Worm (Caenorhabditis elegans) whole organism, midembryonic: ENCODE results near the gene VF13D12L.3.
A peak's percentile ranks its signal among the peaks of the same experiment; 100 is the strongest.

ENCODE experiments used
- T22C8.4 ChIP-seq: fragments of 200-800 bp; sonication (Bioruptor generic); IDR thresholded peaks from 2 replicates; pipeline ENCODE4 v1.3.6; 2022; ENCODE audit warnings: missing genetic modification characterization, missing compliant biosample characterization
- cog-1 ChIP-seq: sonication (generic microtip); optimal IDR thresholded peaks from 2 replicates; lab custom pipeline; 2016; ENCODE audit warnings: missing genetic modification characterization, missing compliant biosample characterization
- flt-1 ChIP-seq: fragments of 200-800 bp; sonication (Bioruptor generic); IDR thresholded peaks from 2 replicates; pipeline ENCODE4 v1.3.6; 2022; ENCODE audit warnings: missing genetic modification characterization, missing compliant biosample characterization
- klf-2 ChIP-seq: fragments of 200-800 bp; sonication (Bioruptor generic); conservative IDR thresholded peaks from 2 replicates; pipeline ENCODE4 v1.3.6; 2022; ENCODE audit warnings: missing genetic modification reagents, missing genetic modification characterization, missing compliant biosample characterization
- med-1 ChIP-seq: sonication (generic microtip); optimal IDR thresholded peaks from 2 replicates; lab custom pipeline; 2017; ENCODE audit warnings: missing genetic modification characterization, mild to moderate bottlenecking, missing compliant biosample characterization, antibody characterized with exemption, missing genetic modification reagents; ENCODE audit not compliant: insufficient read depth
- ref-1 ChIP-seq: fragments of 200-800 bp; sonication (Bioruptor generic); conservative IDR thresholded peaks from 2 replicates; pipeline ENCODE4 v1.3.6; 2022; ENCODE audit warnings: missing genetic modification reagents, missing genetic modification characterization, missing compliant biosample characterization
- tab-1 ChIP-seq: fragments of 200-800 bp; sonication (Bioruptor generic); IDR thresholded peaks from 2 replicates; pipeline ENCODE4 v1.3.6; 2022; ENCODE audit warnings: missing genetic modification characterization, missing compliant biosample characterization
- ztf-23 ChIP-seq: fragments of 200-800 bp; sonication (Bioruptor generic); IDR thresholded peaks from 2 replicates; pipeline ENCODE4 v1.3.6; 2022; ENCODE audit warnings: missing genetic modification reagents, missing genetic modification characterization, missing compliant biosample characterization
- ztf-29 ChIP-seq: fragments of 200-800 bp; sonication (Bioruptor generic); IDR thresholded peaks from 2 replicates; pipeline ENCODE4 v1.3.6; 2022; ENCODE audit warnings: missing genetic modification reagents, missing genetic modification characterization, missing compliant biosample characterization

The VF13D12L.3 gene

DNA sequence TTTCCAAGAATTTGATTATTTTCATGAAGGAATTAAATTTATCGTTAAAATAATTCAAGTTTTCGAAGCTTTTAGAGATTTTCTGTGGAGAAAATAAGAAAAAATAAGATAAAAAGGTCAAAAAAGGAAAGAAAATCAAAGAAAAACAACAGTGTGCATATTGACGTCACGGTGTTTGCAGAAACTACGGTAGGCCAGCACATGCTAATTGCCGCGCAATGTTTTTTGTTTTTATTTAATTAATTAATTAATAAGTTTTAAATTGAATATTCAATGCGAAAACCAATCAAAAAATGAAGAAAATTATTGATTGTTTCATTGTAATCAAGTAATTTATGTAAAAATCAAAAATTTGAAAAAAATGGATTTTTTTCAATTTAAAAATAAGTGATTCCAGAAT is 42.1 kb downstream of the VF13D12L.3 start:
- TF ChIP-seq flt-1 (GFP tag; lab: Robert Waterston, UW) (0 out of 2 replicates have a peak, but pooled peaks have one; percentile 8), tab-1 (no peak)

DNA sequence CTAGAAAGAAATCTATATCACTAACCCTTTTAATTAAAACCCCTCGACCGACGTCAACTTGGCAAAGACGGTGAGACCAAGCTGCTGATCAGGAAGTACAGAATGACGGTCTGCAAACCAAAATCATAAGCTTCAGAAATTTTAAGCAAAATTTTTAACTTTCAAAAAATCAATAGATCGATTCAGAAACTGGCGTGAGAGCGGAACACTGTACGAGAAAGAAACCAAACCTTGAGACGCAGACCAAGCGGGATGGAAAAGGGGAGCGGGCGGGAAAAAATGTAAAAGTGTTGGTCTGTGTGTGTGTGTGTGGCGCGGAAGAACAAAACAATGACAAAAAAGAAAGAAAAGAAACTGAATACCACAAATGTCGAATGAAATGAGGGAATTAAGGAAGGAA is 42.7 kb downstream of the VF13D12L.3 start, which contains the start of the genes F44E5.17 and gpb-1:
F44E5.17 (minus strand) TSS at position 101 of the 400 bp plus-strand sequence.
gpb-1 (minus strand) TSS at position 118 of the 400 bp plus-strand sequence.
- no peak for TF ChIP-seq cog-1 (tag; lab: Kevin White, UChicago)
- no peak for TF ChIP-seq ztf-29 (GFP tag; lab: Robert Waterston, UW)
- TF ChIP-seq klf-2 (GFP tag; lab: Robert Waterston, UW), result no peak
- no peak for TF ChIP-seq tab-1
- TF ChIP-seq T22C8.4 (GFP tag; lab: Robert Waterston, UW), result no peak
- TF ChIP-seq ref-1 (GFP tag; lab: Robert Waterston, UW), result no peak
- no peak for TF ChIP-seq flt-1 (GFP tag; lab: Robert Waterston, UW)
- TF ChIP-seq med-1 (GFP tag; lab: Kevin White, UChicago), result no peak
- TF ChIP-seq ztf-23 (GFP tag; lab: Robert Waterston, UW), result no peak

- TF ChIP-seq med-1 (GFP tag; lab: Kevin White, UChicago), result no peak
- TF ChIP-seq klf-2 (GFP tag; lab: Robert Waterston, UW), result no peak
- TF ChIP-seq T22C8.4 (GFP tag; lab: Robert Waterston, UW), result peak; percentile 86
- TF ChIP-seq cog-1 (tag; lab: Kevin White, UChicago), result peak; percentile 93
- TF ChIP-seq ref-1 (GFP tag; lab: Robert Waterston, UW), result no peak
- TF ChIP-seq ztf-29 (GFP tag; lab: Robert Waterston, UW), result no peak
- TF ChIP-seq tab-1, result no peak
- TF ChIP-seq ztf-23 (GFP tag; lab: Robert Waterston, UW), result peak; percentile 65; the same call in 1 of the 2 replicates
- peak; percentile 61; the same call in 1 of the 2 replicates for TF ChIP-seq flt-1 (GFP tag; lab: Robert Waterston, UW)
Measured at ce11 chrII:11749490-11750172, 43.8 kb downstream of the VF13D12L.3 start.

ce11 chrII:11751615-11752174 is 45.9 kb downstream of the VF13D12L.3 start:
- TF ChIP-seq cog-1 (tag; lab: Kevin White, UChicago) (no peak), ref-1 (GFP tag; lab: Robert Waterston, UW) (no peak), ztf-23 (GFP tag; lab: Robert Waterston, UW) (0 out of 2 replicates have a peak, but pooled peaks have one; percentile 53)

- TF ChIP-seq med-1 (GFP tag; lab: Kevin White, UChicago), result no peak
- TF ChIP-seq ztf-29 (GFP tag; lab: Robert Waterston, UW), result no peak
- TF ChIP-seq ztf-23 (GFP tag; lab: Robert Waterston, UW), result no peak
- no peak for TF ChIP-seq flt-1 (GFP tag; lab: Robert Waterston, UW)
- no peak for TF ChIP-seq cog-1 (tag; lab: Kevin White, UChicago)
- no peak for TF ChIP-seq ref-1 (GFP tag; lab: Robert Waterston, UW)
Measured at ce11 chrII:11753186-11753585, 47.4 kb downstream of the VF13D12L.3 start.

ce11 chrII:11756684-11757107 is 50.9 kb downstream of the VF13D12L.3 start:
- no peak for TF ChIP-seq klf-2 (GFP tag; lab: Robert Waterston, UW)
- TF ChIP-seq flt-1 (GFP tag; lab: Robert Waterston, UW), result no peak
- TF ChIP-seq cog-1 (tag; lab: Kevin White, UChicago), result no peak
- no peak for TF ChIP-seq ref-1 (GFP tag; lab: Robert Waterston, UW)

ce11 chrII:11759277-11759676 is 53.5 kb downstream of the VF13D12L.3 start, which contains the start of the genes F44E5.4 and F44E5.5:
F44E5.4 (minus strand) TSS chrII:11759311.
F44E5.5 (plus strand) TSS chrII:11759662.
- peak; percentile 97 for TF ChIP-seq flt-1 (GFP tag; lab: Robert Waterston, UW)
- TF ChIP-seq tab-1, result peak; percentile 61; the same call in 1 of the 2 replicates
- TF ChIP-seq ztf-29 (GFP tag; lab: Robert Waterston, UW), result peak; percentile 72
- peak; percentile 66 for TF ChIP-seq T22C8.4 (GFP tag; lab: Robert Waterston, UW)
- TF ChIP-seq cog-1 (tag; lab: Kevin White, UChicago), result peak; percentile 66
- peak; percentile 50; the same call in 1 of the 2 replicates for TF ChIP-seq ref-1 (GFP tag; lab: Robert Waterston, UW)
- peak; percentile 91 for TF ChIP-seq ztf-23 (GFP tag; lab: Robert Waterston, UW)
- TF ChIP-seq klf-2 (GFP tag; lab: Robert Waterston, UW), result peak; percentile 79

DNA sequence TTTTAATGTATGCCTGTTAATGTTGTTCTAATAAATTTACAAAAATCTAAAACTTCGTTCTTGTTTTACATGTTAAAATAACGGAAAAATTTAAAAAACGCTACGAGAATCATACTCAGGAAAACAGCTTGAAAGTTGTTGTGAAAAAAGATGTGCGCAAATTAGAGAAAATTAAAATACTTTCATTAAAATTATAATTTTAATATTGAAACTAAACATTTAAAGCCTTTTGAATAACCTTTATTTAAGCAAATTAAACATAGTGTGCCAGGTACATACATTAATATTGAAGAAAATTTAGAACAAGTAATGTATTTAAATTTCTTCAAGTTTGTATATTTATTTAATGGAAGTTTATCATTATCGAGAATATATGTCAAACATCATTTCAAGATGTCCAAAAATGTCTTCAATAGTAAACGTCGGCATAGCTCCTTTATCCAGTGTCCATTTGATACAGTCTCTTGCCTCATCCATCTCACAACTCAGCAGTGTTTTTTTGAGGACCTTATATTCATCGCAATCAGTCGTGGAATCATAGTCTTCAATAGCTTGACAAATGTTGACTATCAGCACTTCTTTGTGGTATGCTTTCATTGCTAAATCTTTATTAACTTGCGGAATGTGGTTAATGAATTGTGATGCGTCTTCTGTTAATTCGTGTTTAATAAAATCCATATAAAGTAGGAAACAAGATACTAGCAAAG is 56.1 kb downstream of the VF13D12L.3 start:
- no peak for TF ChIP-seq ref-1 (GFP tag; lab: Robert Waterston, UW)
- TF ChIP-seq T22C8.4 (GFP tag; lab: Robert Waterston, UW), result no peak
- TF ChIP-seq klf-2 (GFP tag; lab: Robert Waterston, UW), result no peak
- no peak for TF ChIP-seq ztf-29 (GFP tag; lab: Robert Waterston, UW)
